Comparison of ENCODE assay signal across 3 fruit fly cellular contexts in genomic region chr3L:10372195-10372594, dm6.
TF ChIP-seq lines count a peak whose summit lies in the region.

No protein-coding gene starts in this region.

- TF ChIP-seq CTCF in whole organism, embryonic (GFP tag; optimal IDR thresholded peaks at IDR 0.05; lab: Kevin White, UChicago) = no peak

TF ChIP-seq in whole organism, embryonic, 481 proteins besides CTCF, POLR2A, EP300 and RAD21:
- no peak for TF ChIP-seq Dref (GFP tag; IDR thresholded peaks at IDR 0.05; lab: Robert Waterston, UW)
- TF ChIP-seq bowl (GFP tag; IDR thresholded peaks at IDR 0.05; lab: Robert Waterston, UW) = no peak
- TF ChIP-seq vvl (GFP tag; IDR thresholded peaks at IDR 0.05; lab: Robert Waterston, UW) = peak; percentile 65
- TF ChIP-seq CG13775 (GFP tag; optimal IDR thresholded peaks at IDR 0.05; lab: Kevin White, UChicago) = no peak
- peak; percentile 52 for TF ChIP-seq oc (tag; optimal IDR thresholded peaks at IDR 0.05; lab: Kevin White, UChicago)
TF ChIP-seq in whole organism, embryonic: peak in this region for 2.

TF ChIP-seq in whole organism, prepupa, 60 proteins besides CTCF, POLR2A, EP300 and RAD21:
- no peak for TF ChIP-seq CG34406 (GFP tag; optimal IDR thresholded peaks at IDR 0.05; lab: Kevin White, UChicago)
- peak; percentile 20 for TF ChIP-seq dsx (GFP tag; optimal IDR thresholded peaks at IDR 0.05; lab: Kevin White, UChicago; ENCODE audit: poor library complexity, severe bottlenecking)

TF ChIP-seq in whole organism, pupa, 21 proteins besides CTCF, POLR2A, EP300 and RAD21:
- TF ChIP-seq EcR (GFP tag; optimal IDR thresholded peaks at IDR 0.05; lab: Kevin White, UChicago) = peak; percentile 24
- TF ChIP-seq CG34367 (tag; optimal IDR thresholded peaks at IDR 0.05; lab: Kevin White, UChicago) = no peak
- TF ChIP-seq CG13204 (GFP tag; optimal IDR thresholded peaks at IDR 0.05; lab: Kevin White, UChicago) = no peak
- no peak for TF ChIP-seq CG9948 (tag; optimal IDR thresholded peaks at IDR 0.05; lab: Kevin White, UChicago)
